Fruit fly (Drosophila melanogaster): Measurements from ENCODE around the gene Osi10a.

dm6 chr3R:6303738-6304137 is 40.0 kb downstream of the Osi10a start, which contains the start of gene CG46396:
- TF ChIP-seq psq (GFP tag; optimal IDR thresholded peaks at IDR 0.05) (no peak), Dif (GFP tag; optimal IDR thresholded peaks at IDR 0.05; ENCODE audit: partially characterized antibody) (no peak), usp (GFP tag; optimal IDR thresholded peaks at IDR 0.05) (no peak), Hr83 (GFP tag; optimal IDR thresholded peaks at IDR 0.05; ENCODE audit: poor library complexity, severe bottlenecking) (no peak), jim (GFP tag; optimal IDR thresholded peaks at IDR 0.05) (no peak), Dfd (GFP tag; optimal IDR thresholded peaks at IDR 0.05) (no peak), br (GFP tag; optimal IDR thresholded peaks at IDR 0.05) (no peak), Myc (optimal IDR thresholded peaks at IDR 0.05) (no peak)

Measured in whole organism, wandering third instar larva.